Worm (Caenorhabditis elegans): ENCODE data around the gene fbxa-18.

Gene fbxa-18

DNA sequence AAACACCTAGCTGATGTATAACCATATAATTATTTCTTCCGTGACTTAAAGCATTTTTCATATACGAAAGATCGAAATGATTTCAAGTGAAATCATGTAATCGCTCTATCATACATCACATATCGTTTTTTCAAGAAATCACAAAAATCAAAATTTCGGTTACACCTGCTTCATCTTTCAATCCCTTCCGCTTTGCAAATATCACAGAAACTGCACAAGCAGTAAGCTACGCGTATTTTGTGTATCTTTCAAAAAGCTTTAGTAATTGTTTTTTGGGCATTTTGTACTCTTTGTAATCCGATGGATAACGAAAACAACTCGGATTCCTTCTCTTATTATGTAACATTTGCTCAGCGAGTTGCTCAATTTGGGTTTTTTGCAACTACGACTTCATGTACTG, 27.1 kb upstream of the fbxa-18 start, which contains the start of gene str-25:
TSS of gene str-25 (plus strand) at position 301 of the 400 bp plus-strand sequence.
- TF ChIP-seq hnd-1 (tag; optimal IDR thresholded peaks at IDR 0.05) (no peak), B0310.2 (tag; optimal IDR thresholded peaks at IDR 0.05) (no peak), tbx-11 (GFP tag; IDR thresholded peaks at IDR 0.05) (no peak), aly-1 (tag; optimal IDR thresholded peaks at IDR 0.05) (no peak), hmbx-1 (tag; optimal IDR thresholded peaks at IDR 0.05) (no peak)

DNA sequence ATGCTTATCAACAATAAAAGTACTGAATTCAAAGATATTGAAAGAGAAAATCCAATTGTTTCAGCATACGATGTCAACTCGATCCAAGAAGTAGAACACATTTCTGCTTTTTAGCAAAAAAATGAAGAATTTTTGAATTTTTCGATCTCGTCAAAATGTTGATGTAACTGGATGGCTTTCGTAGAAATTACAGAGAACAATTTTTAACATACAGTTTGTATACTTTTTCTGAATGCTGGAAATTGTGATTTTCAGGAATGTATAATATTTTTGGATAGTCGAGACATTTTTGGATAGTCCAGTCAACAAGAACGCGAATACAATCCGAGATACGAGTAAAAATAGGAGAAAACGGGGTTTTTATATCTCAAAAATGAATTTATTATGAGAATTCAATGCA, 23.9 kb upstream of the fbxa-18 start, which contains the start of gene str-103:
TSS of gene str-103 (minus strand) at position 101 of the 400 bp plus-strand sequence.
- TF ChIP-seq ets-7 (tag; optimal IDR thresholded peaks at IDR 0.05) = no peak

DNA sequence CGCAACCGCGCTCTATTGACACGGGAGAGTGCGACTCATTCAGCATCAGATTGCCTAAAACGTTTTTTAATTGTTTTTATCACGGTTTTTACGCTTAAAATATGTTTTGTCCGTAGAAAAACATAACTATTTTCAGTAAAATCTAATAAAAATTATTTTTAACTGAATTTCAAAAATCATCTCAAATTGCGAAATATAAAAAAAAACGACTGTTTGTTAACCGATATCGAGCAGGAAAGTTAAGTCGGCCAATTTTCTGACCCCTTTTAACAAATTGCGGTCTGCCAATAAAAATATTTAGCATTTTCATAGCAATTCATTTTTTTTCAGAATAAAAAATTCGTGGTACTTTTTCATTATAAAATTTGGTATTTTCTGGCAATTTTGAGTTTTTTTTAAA, 22.0 kb upstream of the fbxa-18 start:
- TF ChIP-seq ceh-36 (tag; optimal IDR thresholded peaks at IDR 0.05) = no peak
- TF ChIP-seq ceh-13 (GFP tag; optimal IDR thresholded peaks at IDR 0.05) = no peak
- TF ChIP-seq tbx-11 (GFP tag; IDR thresholded peaks at IDR 0.05) = no peak
- no peak for TF ChIP-seq ets-7 (tag; optimal IDR thresholded peaks at IDR 0.05)
- no peak for TF ChIP-seq pes-1 (GFP tag; IDR thresholded peaks at IDR 0.05)
- TF ChIP-seq B0310.2 (tag; optimal IDR thresholded peaks at IDR 0.05) = no peak
- TF ChIP-seq tbx-37 (GFP tag; conservative IDR thresholded peaks at IDR 0.05) = no peak
- no peak for TF ChIP-seq ama-1 (optimal IDR thresholded peaks at IDR 0.05)
- no peak for TF ChIP-seq hnd-1 (tag; optimal IDR thresholded peaks at IDR 0.05)
- no peak for TF ChIP-seq aly-1 (tag; optimal IDR thresholded peaks at IDR 0.05)
- no peak for TF ChIP-seq hmg-4 (GFP tag; optimal IDR thresholded peaks at IDR 0.05)
- TF ChIP-seq tra-4 (tag; optimal IDR thresholded peaks at IDR 0.05) = no peak
- TF ChIP-seq hmbx-1 (tag; optimal IDR thresholded peaks at IDR 0.05) = no peak

DNA sequence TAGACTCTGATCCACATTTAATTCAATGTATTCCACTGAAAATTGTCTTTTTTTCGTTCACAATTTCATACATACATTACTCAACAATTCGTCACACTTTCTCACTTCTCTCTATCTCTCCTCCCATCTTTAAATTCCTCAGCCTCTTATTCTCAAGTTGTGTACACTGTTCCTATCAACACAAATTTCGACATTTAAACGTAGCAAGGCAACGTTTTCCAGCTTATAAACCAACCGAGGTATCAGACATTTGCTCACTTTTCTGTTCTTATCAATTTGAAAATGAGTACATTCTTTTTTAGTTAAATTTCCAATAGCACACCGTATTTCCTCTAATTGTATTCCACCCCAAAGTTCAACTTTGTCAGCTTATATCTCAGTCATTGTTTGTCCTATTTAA, 21.5 kb upstream of the fbxa-18 start, which contains the start of gene skr-3:
TSS of gene skr-3 (plus strand) at position 163 of the 400 bp plus-strand sequence.
- TF ChIP-seq tbx-11 (GFP tag; IDR thresholded peaks at IDR 0.05) (no peak), ceh-13 (GFP tag; optimal IDR thresholded peaks at IDR 0.05) (no peak), sea-1 (GFP tag; conservative IDR thresholded peaks at IDR 0.05) (no peak), flt-1 (GFP tag; IDR thresholded peaks at IDR 0.05) (no peak), hmbx-1 (tag; optimal IDR thresholded peaks at IDR 0.05) (no peak), aly-1 (tag; optimal IDR thresholded peaks at IDR 0.05) (no peak), scrt-1 (GFP tag; IDR thresholded peaks at IDR 0.05) (no peak), F13C5.2 (tag; optimal IDR thresholded peaks at IDR 0.05) (no peak), tbx-37 (GFP tag; conservative IDR thresholded peaks at IDR 0.05) (no peak), hnd-1 (tag; optimal IDR thresholded peaks at IDR 0.05) (no peak), B0310.2 (tag; optimal IDR thresholded peaks at IDR 0.05) (no peak), pes-1 (GFP tag; IDR thresholded peaks at IDR 0.05) (no peak), tra-4 (tag; optimal IDR thresholded peaks at IDR 0.05) (no peak), ets-7 (tag; optimal IDR thresholded peaks at IDR 0.05) (no peak), ama-1 (optimal IDR thresholded peaks at IDR 0.05) (no peak), hmg-4 (GFP tag; optimal IDR thresholded peaks at IDR 0.05) (no peak), ceh-36 (tag; optimal IDR thresholded peaks at IDR 0.05) (no peak)

DNA sequence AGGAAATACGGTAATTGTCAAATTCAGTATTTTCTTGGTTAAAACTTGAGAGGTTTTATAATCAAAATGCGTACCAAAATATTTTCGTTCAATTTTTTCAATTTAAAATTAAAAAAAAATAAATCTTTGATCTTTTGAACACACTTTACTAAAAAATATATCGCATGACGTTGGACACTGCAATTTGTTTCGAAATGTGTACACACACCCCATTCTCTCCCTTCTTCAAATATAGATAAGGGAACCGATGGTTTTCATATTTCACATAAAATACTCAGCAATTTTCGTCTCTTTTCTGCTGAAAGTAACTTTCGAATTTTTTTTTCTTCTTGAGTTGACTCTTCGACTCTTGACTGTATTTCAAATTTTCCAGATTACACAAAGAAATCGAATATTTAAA, 21.0 kb upstream of the fbxa-18 start:
- TF ChIP-seq flt-1 (GFP tag; IDR thresholded peaks at IDR 0.05) (no peak), hmbx-1 (tag; optimal IDR thresholded peaks at IDR 0.05) (no peak), hnd-1 (tag; optimal IDR thresholded peaks at IDR 0.05) (no peak), aly-1 (tag; optimal IDR thresholded peaks at IDR 0.05) (no peak), ceh-13 (GFP tag; optimal IDR thresholded peaks at IDR 0.05) (no peak), scrt-1 (GFP tag; IDR thresholded peaks at IDR 0.05) (no peak), tbx-11 (GFP tag; IDR thresholded peaks at IDR 0.05) (no peak), pes-1 (GFP tag; IDR thresholded peaks at IDR 0.05) (no peak), B0310.2 (tag; optimal IDR thresholded peaks at IDR 0.05) (no peak), hmg-4 (GFP tag; optimal IDR thresholded peaks at IDR 0.05) (no peak)

DNA sequence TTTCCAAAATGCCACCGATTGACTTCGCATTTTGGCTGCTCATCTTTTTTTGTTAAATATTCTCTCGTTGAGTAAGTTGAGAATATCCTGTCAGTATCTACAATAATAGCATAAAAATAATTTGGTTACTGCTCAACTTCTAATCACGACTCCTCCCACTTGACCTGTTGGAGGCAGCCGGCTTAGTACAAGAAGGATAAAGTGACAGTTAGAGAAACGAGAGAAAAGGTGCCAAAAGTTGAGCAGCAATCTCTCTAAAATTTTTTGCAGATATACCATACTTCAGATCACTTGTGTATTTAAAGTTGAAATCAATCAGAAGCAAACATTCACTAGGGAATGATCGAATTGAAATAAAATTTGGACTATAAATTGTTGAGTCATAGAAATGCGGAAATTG, 17.7 kb upstream of the fbxa-18 start, which contains the start of gene nhr-111:
TSS of gene nhr-111 (minus strand) at position 101 of the 400 bp plus-strand sequence.
- TF ChIP-seq tbx-37 (GFP tag; conservative IDR thresholded peaks at IDR 0.05) (no peak), hmbx-1 (tag; optimal IDR thresholded peaks at IDR 0.05) (no peak), ets-7 (tag; optimal IDR thresholded peaks at IDR 0.05) (no peak), ceh-13 (GFP tag; optimal IDR thresholded peaks at IDR 0.05) (no peak), hnd-1 (tag; optimal IDR thresholded peaks at IDR 0.05) (no peak), hmg-4 (GFP tag; optimal IDR thresholded peaks at IDR 0.05) (no peak), tbx-11 (GFP tag; IDR thresholded peaks at IDR 0.05) (no peak), flt-1 (GFP tag; IDR thresholded peaks at IDR 0.05) (no peak), sea-1 (GFP tag; conservative IDR thresholded peaks at IDR 0.05) (no peak), ceh-36 (tag; optimal IDR thresholded peaks at IDR 0.05) (no peak), pes-1 (GFP tag; IDR thresholded peaks at IDR 0.05) (no peak), ama-1 (optimal IDR thresholded peaks at IDR 0.05) (no peak), aly-1 (tag; optimal IDR thresholded peaks at IDR 0.05) (no peak), F13C5.2 (tag; optimal IDR thresholded peaks at IDR 0.05) (no peak), scrt-1 (GFP tag; IDR thresholded peaks at IDR 0.05) (no peak), tra-4 (tag; optimal IDR thresholded peaks at IDR 0.05) (no peak), B0310.2 (tag; optimal IDR thresholded peaks at IDR 0.05) (no peak)

DNA sequence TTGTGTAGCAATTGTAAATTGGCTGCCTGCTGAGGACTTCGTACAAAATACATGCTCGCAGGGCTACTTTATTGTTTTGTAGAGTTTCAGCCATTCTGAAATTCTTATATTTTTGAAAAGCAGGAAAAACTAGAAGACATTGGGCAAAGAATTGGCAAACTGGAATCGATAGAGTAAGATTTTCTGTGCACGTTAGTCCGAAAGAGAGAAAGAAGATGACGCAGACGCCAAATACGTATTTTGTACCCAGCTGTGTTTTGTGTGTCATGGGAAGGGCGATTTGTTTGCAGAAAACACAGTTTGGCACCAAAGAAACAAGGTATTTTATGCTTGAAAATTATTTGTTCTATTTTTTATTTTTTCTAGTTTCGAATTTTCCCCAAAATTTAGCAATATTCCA, 15.1 kb upstream of the fbxa-18 start, which contains the start of gene fbxa-143:
TSS of gene fbxa-143 (minus strand) at position 101 of the 400 bp plus-strand sequence.
- TF ChIP-seq sea-1 (GFP tag; conservative IDR thresholded peaks at IDR 0.05) (no peak), aly-1 (tag; optimal IDR thresholded peaks at IDR 0.05) (no peak), tbx-11 (GFP tag; IDR thresholded peaks at IDR 0.05) (no peak), hnd-1 (tag; optimal IDR thresholded peaks at IDR 0.05) (no peak), hmg-4 (GFP tag; optimal IDR thresholded peaks at IDR 0.05) (no peak), flt-1 (GFP tag; IDR thresholded peaks at IDR 0.05) (no peak), ceh-36 (tag; optimal IDR thresholded peaks at IDR 0.05) (no peak), F13C5.2 (tag; optimal IDR thresholded peaks at IDR 0.05) (no peak), scrt-1 (GFP tag; IDR thresholded peaks at IDR 0.05) (no peak), ets-7 (tag; optimal IDR thresholded peaks at IDR 0.05) (no peak)

DNA sequence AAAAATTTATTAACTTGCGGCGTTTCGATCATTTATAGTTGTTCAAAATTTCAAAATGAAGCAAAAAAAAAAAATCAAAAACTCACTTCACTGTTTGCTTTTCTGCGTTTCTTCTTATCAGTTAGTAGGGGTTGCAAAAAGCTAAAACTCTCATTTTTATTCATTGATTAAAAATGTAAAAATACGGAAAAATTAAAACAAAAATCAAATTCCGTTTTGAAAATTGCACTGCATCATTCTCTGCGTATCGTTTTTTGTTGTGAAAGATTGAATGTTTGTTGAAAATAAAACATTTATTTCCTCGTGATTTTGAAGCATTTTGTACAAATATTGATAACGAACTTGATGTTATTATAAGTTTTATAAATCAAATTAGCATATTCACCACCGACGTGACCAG, 13.4 kb upstream of the fbxa-18 start:
- TF ChIP-seq pes-1 (GFP tag; IDR thresholded peaks at IDR 0.05) (no peak), ets-7 (tag; optimal IDR thresholded peaks at IDR 0.05) (no peak), hmbx-1 (tag; optimal IDR thresholded peaks at IDR 0.05) (no peak), ceh-13 (GFP tag; optimal IDR thresholded peaks at IDR 0.05) (no peak), scrt-1 (GFP tag; IDR thresholded peaks at IDR 0.05) (no peak), hnd-1 (tag; optimal IDR thresholded peaks at IDR 0.05) (no peak), flt-1 (GFP tag; IDR thresholded peaks at IDR 0.05) (no peak), B0310.2 (tag; optimal IDR thresholded peaks at IDR 0.05) (no peak), F13C5.2 (tag; optimal IDR thresholded peaks at IDR 0.05) (no peak), sea-1 (GFP tag; conservative IDR thresholded peaks at IDR 0.05) (no peak)

All from whole organism, early embryonic.